Worm (Caenorhabditis elegans) whole organism, L2 larva: ENCODE results near the gene hmit-1.3.

Experiments
- F13H6.1 ChIP-seq: sonication (generic microtip); optimal IDR thresholded peaks from 2 replicates; lab custom pipeline; 2016; ENCODE audit warnings: missing genetic modification characterization, missing compliant biosample characterization
- ama-1 ChIP-seq: fragments of 150-350 bp; optimal IDR thresholded peaks from 2 replicates; lab custom pipeline; 2018; ENCODE audit warnings: inconsistent platforms
- ceh-82 ChIP-seq: fragments of 150-350 bp; optimal IDR thresholded peaks from 2 replicates; lab custom pipeline; 2014; ENCODE audit warnings: missing biosample characterization, missing genetic modification characterization
- egl-27 ChIP-seq: sonication (generic microtip); optimal IDR thresholded peaks from 3 replicates; lab custom pipeline; 2017; ENCODE audit warnings: missing biosample characterization, missing genetic modification reagents, missing genetic modification characterization
- elt-1 ChIP-seq: fragments of 150-350 bp; optimal IDR thresholded peaks from 2 replicates; lab custom pipeline; 2014; ENCODE audit warnings: missing biosample characterization, missing genetic modification characterization
- fos-1 ChIP-seq: fragments of 150-350 bp; optimal IDR thresholded peaks from 2 replicates; lab custom pipeline; 2014; ENCODE audit warnings: missing biosample characterization, missing genetic modification characterization
- lin-13 ChIP-seq: fragments of 150-350 bp; optimal IDR thresholded peaks from 2 replicates; lab custom pipeline; 2014; ENCODE audit warnings: missing biosample characterization, missing genetic modification reagents, missing genetic modification characterization
- lin-39 ChIP-seq: fragments of 150-350 bp; optimal IDR thresholded peaks from 2 replicates; lab custom pipeline; 2014; ENCODE audit warnings: missing biosample characterization, missing genetic modification reagents, missing genetic modification characterization
- lsy-2 ChIP-seq, 2 experiments: fragments of 150-350 bp in 1 of 2; sonication (generic microtip) in 1 of 2; optimal IDR thresholded peaks; 2 replicates each; lab custom pipeline; 2014 to 2017; ENCODE audit warnings: missing biosample characterization in 2 of 2, missing genetic modification characterization in 2 of 2
- mbf-1 ChIP-seq: sonication (generic microtip); optimal IDR thresholded peaks from 2 replicates; lab custom pipeline; 2017; ENCODE audit warnings: missing biosample characterization, missing genetic modification characterization
- nhr-11 ChIP-seq: fragments of 150-350 bp; optimal IDR thresholded peaks from 2 replicates; lab custom pipeline; 2014; ENCODE audit warnings: missing biosample characterization, missing genetic modification characterization
- nhr-237 ChIP-seq: fragments of 150-350 bp; optimal IDR thresholded peaks from 2 replicates; lab custom pipeline; 2014; ENCODE audit warnings: missing biosample characterization, missing genetic modification characterization
- nhr-25 ChIP-seq: fragments of 150-350 bp; sonication (generic microtip); optimal IDR thresholded peaks from 3 replicates; lab custom pipeline; 2014; ENCODE audit warnings: missing biosample characterization, missing genetic modification characterization
- zag-1 ChIP-seq: fragments of 150-350 bp; optimal IDR thresholded peaks from 2 replicates; lab custom pipeline; 2014; ENCODE audit warnings: missing biosample characterization, missing genetic modification characterization

DNA sequence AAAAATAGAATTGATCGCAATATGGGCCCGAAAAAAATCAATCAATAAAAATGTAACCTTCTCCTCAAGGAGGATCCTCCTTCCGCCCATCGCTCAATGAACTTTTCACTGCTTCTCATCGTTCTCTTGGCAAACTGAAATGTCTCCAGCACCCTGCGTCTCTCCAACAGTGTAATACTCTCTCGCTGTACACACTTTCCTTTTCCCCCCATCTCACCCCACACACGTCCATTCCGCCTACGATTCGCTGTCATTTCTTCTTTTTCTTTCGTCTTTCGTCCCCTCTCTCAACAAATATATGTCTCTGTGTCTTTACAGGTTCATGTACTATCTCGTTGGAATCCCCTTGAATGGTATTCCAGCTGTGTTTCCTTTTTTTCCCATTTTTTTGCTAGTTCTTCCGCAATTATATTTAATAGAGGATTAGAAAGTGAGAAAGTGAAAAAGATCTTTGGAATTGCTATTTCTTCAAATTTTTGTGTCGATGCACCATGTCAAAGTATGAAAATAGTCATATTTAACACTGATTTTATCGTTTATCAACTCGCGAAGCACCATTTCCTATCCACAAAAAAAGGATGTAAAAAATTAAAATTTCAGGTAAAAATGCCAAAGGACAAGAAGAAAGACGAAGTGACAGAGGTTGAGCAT lies 47.9 kb downstream of the hmit-1.3 start, which contains the start of gene rsu-1:
- no peak for TF ChIP-seq zag-1 (tag; lab: Kevin White, UChicago)
- no peak for TF ChIP-seq nhr-11 (tag; lab: Kevin White, UChicago)
- no peak for TF ChIP-seq lin-39
- TF ChIP-seq F13H6.1 (tag; lab: Kevin White, UChicago) = peak; percentile 85
- TF ChIP-seq elt-1 (tag; lab: Kevin White, UChicago) = no peak
- TF ChIP-seq ceh-82 = no peak
- peak; percentile 19 for TF ChIP-seq lin-13 (GFP tag; lab: Kevin White, UChicago)
- peak; percentile 33 to 67 for TF ChIP-seq lsy-2 (tag; optimal IDR thresholded peaks at IDR 0.05; lab: Kevin White, UChicago)
- TF ChIP-seq mbf-1 (tag; lab: Kevin White, UChicago) = no peak
- TF ChIP-seq nhr-25 = peak; percentile 72
- TF ChIP-seq nhr-237 = no peak
- peak; percentile 28 for TF ChIP-seq egl-27 (tag; lab: Kevin White, UChicago)
- TF ChIP-seq fos-1 (tag; lab: Kevin White, UChicago) = peak; percentile 78
- TF ChIP-seq ama-1 = no peak
